Fruit fly (Drosophila melanogaster): Measurements from ENCODE around the gene Gem4b.

The Gem4b gene

DNA sequence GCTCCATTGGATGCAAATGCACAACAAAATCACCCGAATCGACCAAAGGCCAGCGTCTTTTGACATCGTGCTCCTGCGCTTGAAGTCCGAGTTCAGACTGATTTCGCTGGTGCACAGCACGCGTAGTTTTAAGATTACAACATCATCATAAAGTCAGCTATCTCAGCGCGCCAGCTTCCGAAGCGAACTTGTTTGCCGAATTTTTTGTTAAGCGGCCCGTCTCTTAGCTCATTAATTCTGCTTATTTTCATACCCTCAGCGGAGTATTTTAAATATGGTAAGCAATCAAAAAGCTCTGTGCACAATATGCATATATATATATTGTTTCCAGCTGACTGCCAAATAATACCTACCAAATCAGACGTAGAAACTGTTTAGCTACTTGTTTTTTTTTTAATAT, 30.6 kb downstream of the Gem4b start, which contains the start of gene CG6414:
CG6414 (minus strand) TSS at position 101 of the 400 bp plus-strand sequence.
- TF ChIP-seq CG11617 (GFP tag; optimal IDR thresholded peaks at IDR 0.05): no peak
- TF ChIP-seq CG12768 (GFP tag; optimal IDR thresholded peaks at IDR 0.05): no peak
- TF ChIP-seq Crg-1 (GFP tag; optimal IDR thresholded peaks at IDR 0.05): no peak
- TF ChIP-seq Hr96 (GFP tag; optimal IDR thresholded peaks at IDR 0.05): no peak
- TF ChIP-seq kay (GFP tag; ENCODE audit: borderline replicate concordance): no peak
- no peak for TF ChIP-seq CG7101 (tag; optimal IDR thresholded peaks at IDR 0.05)
- TF ChIP-seq cnc (optimal IDR thresholded peaks at IDR 0.05): no peak
- no peak for TF ChIP-seq pad (GFP tag; optimal IDR thresholded peaks at IDR 0.05)
- no peak for TF ChIP-seq Clk (GFP tag; optimal IDR thresholded peaks at IDR 0.05)
- no peak for TF ChIP-seq cic (GFP tag; optimal IDR thresholded peaks at IDR 0.05)
- TF ChIP-seq bab1 (GFP tag; optimal IDR thresholded peaks at IDR 0.05): no peak
- TF ChIP-seq CG7045 (GFP tag; optimal IDR thresholded peaks at IDR 0.05): no peak
- TF ChIP-seq toe (GFP tag; optimal IDR thresholded peaks at IDR 0.05): no peak
- no peak for TF ChIP-seq CG1620 (GFP tag; optimal IDR thresholded peaks at IDR 0.05)
- no peak for TF ChIP-seq CG33017 (tag; optimal IDR thresholded peaks at IDR 0.05)
- TF ChIP-seq CG14711 (tag; optimal IDR thresholded peaks at IDR 0.05): no peak
- no peak for TF ChIP-seq tj (GFP tag; optimal IDR thresholded peaks at IDR 0.05)
- TF ChIP-seq Mnt (GFP tag; optimal IDR thresholded peaks at IDR 0.05): no peak

All from whole organism, adult.